Fruit fly (Drosophila melanogaster) whole organism, pupa: ENCODE results near the gene CG32436.

Experiments
- CG10348 ChIP-seq: fragments of 200-800 bp; sonication (Bioruptor generic); IDR thresholded peaks from 2 replicates; pipeline ENCODE4 v1.3.6; 2022; ENCODE audit warnings: missing biosample characterization, missing genetic modification characterization
- CG12605 ChIP-seq: fragments of 200-800 bp; sonication (Bioruptor generic); IDR thresholded peaks from 2 replicates; pipeline ENCODE4 v1.3.6; 2022; ENCODE audit warnings: missing biosample characterization, missing genetic modification characterization
- CG13204 ChIP-seq: fragments of 200-800 bp; sonication (Bioruptor generic); optimal IDR thresholded peaks from 2 replicates; lab custom pipeline; 2018; ENCODE audit warnings: missing biosample characterization, mild to moderate bottlenecking, missing genetic modification characterization, moderate library complexity
- CG14655 ChIP-seq: fragments of 200-800 bp; sonication (Bioruptor generic); optimal IDR thresholded peaks from 3 replicates; lab custom pipeline; 2017; ENCODE audit warnings: mild to moderate bottlenecking, missing biosample characterization, missing genetic modification reagents, missing genetic modification characterization
- CG15710 ChIP-seq: fragments of 200-800 bp; sonication (Bioruptor generic); optimal IDR thresholded peaks from 2 replicates; lab custom pipeline; 2018; ENCODE audit warnings: missing biosample characterization, mild to moderate bottlenecking, missing genetic modification characterization, moderate library complexity
- CG17806 ChIP-seq: fragments of 200-800 bp; sonication (Bioruptor generic); optimal IDR thresholded peaks from 2 replicates; lab custom pipeline; 2018; ENCODE audit warnings: missing biosample characterization, mild to moderate bottlenecking, missing genetic modification characterization, moderate library complexity
- CG32121 ChIP-seq: fragments of 200-800 bp; sonication (Bioruptor generic); IDR thresholded peaks from 2 replicates; pipeline ENCODE4 v1.3.6; 2022; ENCODE audit warnings: missing biosample characterization, missing genetic modification characterization
- CG34367 ChIP-seq: fragments of 200-800 bp; sonication (Bioruptor generic); optimal IDR thresholded peaks from 2 replicates; lab custom pipeline; 2018; ENCODE audit warnings: missing biosample characterization, mild to moderate bottlenecking, missing genetic modification characterization
- CG4496 ChIP-seq: fragments of 200-800 bp; sonication (Bioruptor generic); IDR thresholded peaks from 3 replicates; pipeline ENCODE4 v1.3.6; 2022; ENCODE audit warnings: missing biosample characterization, missing genetic modification characterization
- CG8159 ChIP-seq: fragments of 200-800 bp; sonication (Bioruptor generic); optimal IDR thresholded peaks from 3 replicates; lab custom pipeline; 2018; ENCODE audit warnings: missing biosample characterization, mild to moderate bottlenecking, missing genetic modification characterization, moderate library complexity
- CG8301 ChIP-seq: fragments of 200-800 bp; sonication (Bioruptor generic); optimal IDR thresholded peaks from 2 replicates; lab custom pipeline; 2018; ENCODE audit warnings: missing biosample characterization, mild to moderate bottlenecking, missing genetic modification characterization
- CG9948 ChIP-seq: fragments of 200-800 bp; sonication (Bioruptor generic); optimal IDR thresholded peaks from 2 replicates; lab custom pipeline; 2018; ENCODE audit warnings: missing biosample characterization, mild to moderate bottlenecking, missing genetic modification characterization, moderate library complexity
- D1 ChIP-seq: fragments of 200-800 bp; sonication (Bioruptor generic); optimal IDR thresholded peaks from 2 replicates; lab custom pipeline; 2018; ENCODE audit warnings: missing biosample characterization, mild to moderate bottlenecking, missing genetic modification characterization, moderate library complexity
- EcR ChIP-seq: fragments of 200-800 bp; sonication (Bioruptor generic); optimal IDR thresholded peaks from 3 replicates; lab custom pipeline; 2019; ENCODE audit warnings: missing biosample characterization, missing genetic modification characterization, mild to moderate bottlenecking, moderate library complexity, missing genetic modification reagents
- Ets98B ChIP-seq: fragments of 200-800 bp; sonication (Bioruptor generic); IDR thresholded peaks from 2 replicates; pipeline ENCODE4 v1.3.6; 2022; ENCODE audit warnings: missing biosample characterization, missing genetic modification characterization
- Pif1A ChIP-seq: fragments of 200-800 bp; sonication (Bioruptor generic); optimal IDR thresholded peaks from 3 replicates; lab custom pipeline; 2016; ENCODE audit warnings: missing biosample characterization, missing genetic modification characterization
- Pif1B ChIP-seq: fragments of 200-800 bp; sonication (Bioruptor generic); optimal IDR thresholded peaks from 3 replicates; lab custom pipeline; 2016; ENCODE audit warnings: missing biosample characterization, missing genetic modification characterization
- Snoo ChIP-seq: fragments of 200-800 bp; sonication (Bioruptor generic); optimal IDR thresholded peaks from 3 replicates; lab custom pipeline; 2017; ENCODE audit warnings: missing biosample characterization, mild to moderate bottlenecking, missing genetic modification characterization, inconsistent platforms
- fd96Ca ChIP-seq: fragments of 200-800 bp; sonication (Bioruptor generic); IDR thresholded peaks from 3 replicates; pipeline ENCODE4 v1.3.6; 2022; ENCODE audit warnings: missing biosample characterization, missing genetic modification characterization
- gl ChIP-seq: fragments of 200-800 bp; sonication (Bioruptor generic); optimal IDR thresholded peaks from 2 replicates; lab custom pipeline; 2018; ENCODE audit warnings: missing biosample characterization, mild to moderate bottlenecking, missing genetic modification characterization
- rn ChIP-seq: fragments of 200-800 bp; sonication (Bioruptor generic); IDR thresholded peaks from 2 replicates; pipeline ENCODE4 v1.3.6; 2022; ENCODE audit warnings: missing biosample characterization, missing genetic modification characterization

CG32436 gene

dm6 chr3L:21359879-21360278, 16.0 kb downstream of the CG32436 start, which contains the start of gene CG32440:
TSS of gene CG32440 (plus strand) at chr3L:21360179.
- TF ChIP-seq EcR (GFP tag; lab: Kevin White, UChicago): no peak
- TF ChIP-seq Snoo (tag; lab: Kevin White, UChicago): no peak
- TF ChIP-seq D1 (tag; lab: Kevin White, UChicago): no peak
- TF ChIP-seq CG4496 (GFP tag; lab: Robert Waterston, UW): no peak
- no peak for TF ChIP-seq CG13204 (GFP tag; lab: Kevin White, UChicago)
- TF ChIP-seq CG10348 (GFP tag; lab: Robert Waterston, UW): no peak
- TF ChIP-seq Pif1A: no peak
- TF ChIP-seq Ets98B (GFP tag; lab: Robert Waterston, UW): no peak
- no peak for TF ChIP-seq CG12605 (GFP tag; lab: Robert Waterston, UW)
- TF ChIP-seq CG8301: no peak
- no peak for TF ChIP-seq gl (tag; lab: Kevin White, UChicago)

- peak; percentile 79 for TF ChIP-seq CG32121 (GFP tag; lab: Robert Waterston, UW)
- TF ChIP-seq CG13204 (GFP tag; lab: Kevin White, UChicago): no peak
- TF ChIP-seq gl (tag; lab: Kevin White, UChicago): no peak
- TF ChIP-seq CG14655 (GFP tag; lab: Kevin White, UChicago): peak; percentile 8
- no peak for TF ChIP-seq CG8301
- no peak for TF ChIP-seq EcR (GFP tag; lab: Kevin White, UChicago)
- TF ChIP-seq Pif1B: peak; percentile 33
- peak; percentile 55 for TF ChIP-seq rn (GFP tag; lab: Robert Waterston, UW)
- no peak for TF ChIP-seq CG34367 (tag; lab: Kevin White, UChicago)
- TF ChIP-seq D1 (tag; lab: Kevin White, UChicago): peak; percentile 20
- TF ChIP-seq Ets98B (GFP tag; lab: Robert Waterston, UW): peak; percentile 83; the same call in 1 of the 2 replicates
- no peak for TF ChIP-seq CG9948 (tag; lab: Kevin White, UChicago)
- no peak for TF ChIP-seq CG10348 (GFP tag; lab: Robert Waterston, UW)
- TF ChIP-seq CG15710 (tag; lab: Kevin White, UChicago): no peak
- no peak for TF ChIP-seq CG8159 (tag; lab: Kevin White, UChicago)
- peak; percentile 86 for TF ChIP-seq CG4496 (GFP tag; lab: Robert Waterston, UW)
- peak; percentile 83 for TF ChIP-seq Pif1A
- TF ChIP-seq Snoo (tag; lab: Kevin White, UChicago): no peak
- TF ChIP-seq CG17806: no peak
- TF ChIP-seq fd96Ca (GFP tag; lab: Robert Waterston, UW): peak; percentile 84
- TF ChIP-seq CG12605 (GFP tag; lab: Robert Waterston, UW): no peak; the same call in 1 of the 2 replicates
These were observed 20.2 kb downstream of the CG32436 start for dm6 chr3L:21363926-21364537.

dm6 chr3L:21371230-21371629, 27.4 kb downstream of the CG32436 start:
- no peak for TF ChIP-seq CG8159 (tag; lab: Kevin White, UChicago)
- TF ChIP-seq fd96Ca (GFP tag; lab: Robert Waterston, UW): no peak
- TF ChIP-seq CG8301: no peak
- TF ChIP-seq CG10348 (GFP tag; lab: Robert Waterston, UW): no peak
- no peak for TF ChIP-seq CG32121 (GFP tag; lab: Robert Waterston, UW)
- no peak for TF ChIP-seq CG15710 (tag; lab: Kevin White, UChicago)
- no peak for TF ChIP-seq Ets98B (GFP tag; lab: Robert Waterston, UW)
- no peak for TF ChIP-seq CG13204 (GFP tag; lab: Kevin White, UChicago)
- no peak for TF ChIP-seq CG12605 (GFP tag; lab: Robert Waterston, UW)
- no peak for TF ChIP-seq Pif1A
- no peak for TF ChIP-seq Pif1B
- no peak for TF ChIP-seq gl (tag; lab: Kevin White, UChicago)
- no peak for TF ChIP-seq rn (GFP tag; lab: Robert Waterston, UW)
- no peak for TF ChIP-seq CG9948 (tag; lab: Kevin White, UChicago)
- TF ChIP-seq, all 21 proteins: peak for 0

- no peak for TF ChIP-seq CG9948 (tag; lab: Kevin White, UChicago)
- TF ChIP-seq, all 21 proteins: peak for 0
These were observed 36.3 kb downstream of the CG32436 start for dm6 chr3L:21380126-21380525.

- TF ChIP-seq D1 (tag; lab: Kevin White, UChicago): no peak
- no peak for TF ChIP-seq Ets98B (GFP tag; lab: Robert Waterston, UW)
- no peak for TF ChIP-seq CG32121 (GFP tag; lab: Robert Waterston, UW)
- TF ChIP-seq Snoo (tag; lab: Kevin White, UChicago): no peak
- no peak for TF ChIP-seq CG8159 (tag; lab: Kevin White, UChicago)
- no peak for TF ChIP-seq EcR (GFP tag; lab: Kevin White, UChicago)
- TF ChIP-seq CG15710 (tag; lab: Kevin White, UChicago): no peak
- TF ChIP-seq CG12605 (GFP tag; lab: Robert Waterston, UW): no peak
- TF ChIP-seq CG9948 (tag; lab: Kevin White, UChicago): no peak
- TF ChIP-seq CG14655 (GFP tag; lab: Kevin White, UChicago): no peak
- TF ChIP-seq gl (tag; lab: Kevin White, UChicago): no peak
These were observed 36.8 kb downstream of the CG32436 start for dm6 chr3L:21380581-21381175.

- no peak for TF ChIP-seq EcR (GFP tag; lab: Kevin White, UChicago)
- no peak for TF ChIP-seq CG34367 (tag; lab: Kevin White, UChicago)
- no peak for TF ChIP-seq CG9948 (tag; lab: Kevin White, UChicago)
- no peak for TF ChIP-seq CG13204 (GFP tag; lab: Kevin White, UChicago)
- no peak for TF ChIP-seq CG15710 (tag; lab: Kevin White, UChicago)
- no peak for TF ChIP-seq CG32121 (GFP tag; lab: Robert Waterston, UW)
- TF ChIP-seq fd96Ca (GFP tag; lab: Robert Waterston, UW): no peak
- no peak for TF ChIP-seq Ets98B (GFP tag; lab: Robert Waterston, UW)
- TF ChIP-seq CG4496 (GFP tag; lab: Robert Waterston, UW): no peak
- TF ChIP-seq, all 21 proteins: peak for 0
These were observed 37.9 kb downstream of the CG32436 start for dm6 chr3L:21381746-21382145.
